Worm (Caenorhabditis elegans): ENCODE measurements around the gene B0303.14.

DNA sequence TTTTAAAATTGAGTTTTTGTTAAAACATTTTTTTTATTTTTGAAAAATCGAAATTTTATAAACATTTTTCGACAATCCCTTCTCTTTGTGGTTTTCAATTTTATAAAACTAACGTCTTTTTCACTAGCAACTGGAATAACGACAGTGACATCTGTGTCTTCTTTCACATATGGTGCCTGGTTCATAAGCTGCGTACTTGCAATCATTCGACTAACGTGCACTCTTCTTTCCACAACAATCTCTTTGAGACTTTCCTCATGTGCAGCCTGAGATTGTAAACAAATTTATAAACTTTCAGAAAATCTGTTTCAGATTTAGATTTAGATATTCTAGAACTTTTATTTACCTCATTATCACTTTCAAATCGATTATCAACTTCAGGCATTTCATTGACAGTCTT is 49.0 kb upstream of the B0303.14 start:
- TF ChIP-seq T22C8.4 (GFP tag; IDR thresholded peaks at IDR 0.05) (no peak), med-1 (GFP tag; optimal IDR thresholded peaks at IDR 0.05; ENCODE audit: insufficient read depth) (no peak), klf-2 (GFP tag; conservative IDR thresholded peaks at IDR 0.05) (no peak)
